Fruit fly (Drosophila melanogaster) whole organism, embryonic: ENCODE data around the gene nudC.

Experiments
- Aef1 ChIP-seq: fragments of 200-800 bp; sonication (Bioruptor generic); IDR thresholded peaks from 3 replicates; pipeline ENCODE4 v1.3.6; 2022; ENCODE audit warnings: missing biosample characterization, missing genetic modification characterization
- B-H2 ChIP-seq: fragments of 200-800 bp; sonication (Bioruptor generic); optimal IDR thresholded peaks from 2 replicates; lab custom pipeline; 2018; ENCODE audit warnings: missing biosample characterization, mild to moderate bottlenecking, missing genetic modification characterization
- CG10431 ChIP-seq: fragments of 200-800 bp; sonication (Bioruptor generic); optimal IDR thresholded peaks from 3 replicates; lab custom pipeline; 2018; ENCODE audit warnings: missing biosample characterization, mild to moderate bottlenecking, missing genetic modification characterization
- CG10543 ChIP-seq: fragments of 200-800 bp; sonication (Bioruptor generic); optimal IDR thresholded peaks from 3 replicates; lab custom pipeline; 2017; ENCODE audit warnings: missing biosample characterization, mild to moderate bottlenecking, missing genetic modification characterization, moderate library complexity
- CG11247 ChIP-seq: fragments of 200-800 bp; sonication (Bioruptor generic); IDR thresholded peaks from 2 replicates; pipeline ENCODE4 v1.3.6; 2022; ENCODE audit warnings: missing biosample characterization, missing genetic modification characterization
- CG11456 ChIP-seq: fragments of 200-800 bp; sonication (Bioruptor generic); IDR thresholded peaks from 3 replicates; pipeline ENCODE4 v1.3.6; 2022; ENCODE audit warnings: missing biosample characterization, missing genetic modification characterization
- CG12942 ChIP-seq: fragments of 200-800 bp; sonication (Bioruptor generic); optimal IDR thresholded peaks from 3 replicates; lab custom pipeline; 2016; ENCODE audit warnings: missing biosample characterization, missing genetic modification characterization
- CG13424 ChIP-seq: fragments of 200-800 bp; sonication (Bioruptor generic); optimal IDR thresholded peaks from 2 replicates; lab custom pipeline; 2019; ENCODE audit warnings: missing biosample characterization, mild to moderate bottlenecking, missing genetic modification characterization, moderate library complexity
- CG13624 ChIP-seq: fragments of 200-800 bp; sonication (Bioruptor generic); optimal IDR thresholded peaks from 2 replicates; lab custom pipeline; 2016; ENCODE audit warnings: missing biosample characterization, missing genetic modification characterization
- CG14667 ChIP-seq: fragments of 200-800 bp; sonication (Bioruptor generic); IDR thresholded peaks from 2 replicates; pipeline ENCODE4 v1.3.6; 2022; ENCODE audit warnings: missing biosample characterization, missing genetic modification characterization
- CG16779 ChIP-seq: fragments of 200-800 bp; sonication (Bioruptor generic); IDR thresholded peaks from 2 replicates; pipeline ENCODE4 v1.3.6; 2022; ENCODE audit warnings: missing biosample characterization, missing genetic modification characterization
- CG17568 ChIP-seq: fragments of 200-800 bp; sonication (Bioruptor generic); optimal IDR thresholded peaks from 2 replicates; lab custom pipeline; 2018; ENCODE audit warnings: missing biosample characterization, mild to moderate bottlenecking, missing genetic modification characterization, moderate library complexity
- CG2678 ChIP-seq: fragments of 200-800 bp; sonication (Bioruptor generic); optimal IDR thresholded peaks from 3 replicates; lab custom pipeline; 2019; ENCODE audit warnings: missing biosample characterization, mild to moderate bottlenecking, missing genetic modification characterization, moderate library complexity
- CG3065 ChIP-seq: fragments of 200-800 bp; sonication (Bioruptor generic); optimal IDR thresholded peaks from 2 replicates; lab custom pipeline; 2016; ENCODE audit warnings: missing biosample characterization, missing genetic modification characterization
- CG32767 ChIP-seq: fragments of 200-800 bp; sonication (Bioruptor generic); IDR thresholded peaks from 2 replicates; pipeline ENCODE4 v1.3.6; 2022; ENCODE audit warnings: missing biosample characterization, missing genetic modification characterization
- CG3407 ChIP-seq: fragments of 200-800 bp; sonication (Bioruptor generic); optimal IDR thresholded peaks from 2 replicates; lab custom pipeline; 2018; ENCODE audit warnings: missing biosample characterization, mild to moderate bottlenecking, missing genetic modification characterization
- CG4328 ChIP-seq: fragments of 200-800 bp; sonication (Bioruptor generic); optimal IDR thresholded peaks from 3 replicates; lab custom pipeline; 2017; ENCODE audit warnings: missing biosample characterization, missing genetic modification reagents, missing genetic modification characterization
- CG4424 ChIP-seq: fragments of 200-800 bp; sonication (Bioruptor generic); optimal IDR thresholded peaks from 3 replicates; lab custom pipeline; 2016; ENCODE audit warnings: missing biosample characterization, missing genetic modification characterization
- CG4820 ChIP-seq: fragments of 200-800 bp; sonication (Bioruptor generic); optimal IDR thresholded peaks from 3 replicates; lab custom pipeline; 2016; ENCODE audit warnings: missing biosample characterization, missing genetic modification characterization
- CG4854 ChIP-seq: fragments of 200-800 bp; sonication (Bioruptor generic); optimal IDR thresholded peaks from 2 replicates; lab custom pipeline; 2016; ENCODE audit warnings: missing biosample characterization, missing genetic modification characterization, inconsistent platforms
- CG6175 ChIP-seq: fragments of 200-800 bp; sonication (Bioruptor generic); IDR thresholded peaks from 3 replicates; pipeline ENCODE4 v1.3.6; 2022; ENCODE audit warnings: missing biosample characterization, missing genetic modification characterization
- CG6654 ChIP-seq: fragments of 200-800 bp; sonication (Bioruptor generic); optimal IDR thresholded peaks from 2 replicates; lab custom pipeline; 2017; ENCODE audit warnings: missing biosample characterization, mild to moderate bottlenecking, missing genetic modification characterization
- CG8281 ChIP-seq: fragments of 200-800 bp; sonication (Bioruptor generic); optimal IDR thresholded peaks from 2 replicates; lab custom pipeline; 2018; ENCODE audit warnings: missing biosample characterization, mild to moderate bottlenecking, missing genetic modification characterization, moderate library complexity
- CG9727 ChIP-seq: fragments of 200-800 bp; sonication (Bioruptor generic); optimal IDR thresholded peaks from 3 replicates; lab custom pipeline; 2017; ENCODE audit warnings: missing biosample characterization, mild to moderate bottlenecking, missing genetic modification characterization
- ERR ChIP-seq: fragments of 200-800 bp; sonication (Bioruptor generic); optimal IDR thresholded peaks from 2 replicates; lab custom pipeline; 2016; ENCODE audit warnings: missing biosample characterization, missing genetic modification characterization
- HLHmδ ChIP-seq: fragments of 200-800 bp; sonication (Bioruptor generic); optimal IDR thresholded peaks from 2 replicates; lab custom pipeline; 2018; ENCODE audit warnings: missing biosample characterization, mild to moderate bottlenecking, missing genetic modification characterization, moderate library complexity
- Hr3 ChIP-seq: fragments of 200-800 bp; sonication (Bioruptor generic); optimal IDR thresholded peaks from 3 replicates; lab custom pipeline; 2016; ENCODE audit warnings: missing biosample characterization, missing genetic modification characterization
- Hr39 ChIP-seq: fragments of >200 bp; optimal IDR thresholded peaks from 2 replicates; lab custom pipeline; 2017
- Kr ChIP-seq: fragments of 200-800 bp; sonication (Bioruptor generic); optimal IDR thresholded peaks from 2 replicates; lab custom pipeline; 2017; ENCODE audit warnings: missing biosample characterization, mild to moderate bottlenecking, missing genetic modification characterization
- Lpt ChIP-seq: fragments of >200 bp; optimal IDR thresholded peaks from 2 replicates; lab custom pipeline; 2018; ENCODE audit warnings: missing biosample characterization, missing genetic modification characterization
- Mrtf ChIP-seq: fragments of 200-800 bp; sonication (Bioruptor generic); IDR thresholded peaks from 3 replicates; pipeline ENCODE4 v1.3.6; 2022; ENCODE audit warnings: missing biosample characterization, missing genetic modification characterization
- Pdp1 ChIP-seq, 2 experiments: fragments of 200-800 bp; sonication (Bioruptor generic); optimal IDR thresholded peaks; 3 replicates each; lab custom pipeline; 2016; ENCODE audit warnings: missing biosample characterization in 2 of 2, missing genetic modification characterization in 2 of 2, mild to moderate bottlenecking in 1 of 2, moderate library complexity in 1 of 2
- Trl ChIP-seq, 3 experiments: fragments of >200 bp in 2 of 3; fragments of 200-800 bp in 1 of 3; sonication (Bioruptor generic) in 1 of 3; optimal IDR thresholded peaks; 2 replicates in 1 of 3; 3 replicates in 2 of 3; lab custom pipeline; 2016 to 2017; ENCODE audit warnings: missing biosample characterization in 1 of 3, missing genetic modification characterization in 1 of 3
- Usf ChIP-seq: fragments of 200-800 bp; sonication (Bioruptor generic); optimal IDR thresholded peaks from 2 replicates; lab custom pipeline; 2017; ENCODE audit warnings: missing genotype, missing biosample characterization, missing genetic modification characterization
- ara ChIP-seq: fragments of 200-800 bp; sonication (Bioruptor generic); IDR thresholded peaks from 2 replicates; pipeline ENCODE4 v1.3.6; 2022; ENCODE audit warnings: missing biosample characterization, missing genetic modification characterization
- bsh ChIP-seq, 2 experiments: fragments of 200-800 bp; sonication (Bioruptor generic); optimal IDR thresholded peaks; 2 replicates each; lab custom pipeline; 2017 to 2018; ENCODE audit warnings: mild to moderate bottlenecking in 2 of 2, missing biosample characterization in 2 of 2, missing genetic modification characterization in 2 of 2, moderate library complexity in 1 of 2
- chinmo ChIP-seq: fragments of 200-800 bp; sonication (Bioruptor generic); IDR thresholded peaks from 4 replicates; pipeline ENCODE4 v1.3.6; 2022; ENCODE audit warnings: missing biosample characterization, missing genetic modification characterization; ENCODE audit not compliant: partially characterized antibody
- dysf ChIP-seq: fragments of 200-800 bp; sonication (Bioruptor generic); IDR thresholded peaks from 3 replicates; pipeline ENCODE4 v1.3.6; 2022; ENCODE audit warnings: missing biosample characterization, missing genetic modification characterization
- fru ChIP-seq: fragments of >200 bp; optimal IDR thresholded peaks from 2 replicates; lab custom pipeline; 2017
- her ChIP-seq: fragments of 200-800 bp; sonication (Bioruptor generic); optimal IDR thresholded peaks from 2 replicates; lab custom pipeline; 2016; ENCODE audit warnings: missing biosample characterization, missing genetic modification characterization
- maf-S ChIP-seq: fragments of 200-800 bp; sonication (Bioruptor generic); optimal IDR thresholded peaks from 2 replicates; lab custom pipeline; 2016; ENCODE audit warnings: missing biosample characterization, missing genetic modification characterization
- nerfin-2 ChIP-seq: fragments of 200-800 bp; sonication (Bioruptor generic); IDR thresholded peaks from 2 replicates; pipeline ENCODE4 v1.3.6; 2022; ENCODE audit warnings: missing biosample characterization, missing genetic modification characterization; ENCODE audit not compliant: partially characterized antibody
- nmo ChIP-seq: fragments of 200-800 bp; sonication (Bioruptor generic); optimal IDR thresholded peaks from 2 replicates; lab custom pipeline; 2018; ENCODE audit warnings: missing biosample characterization, mild to moderate bottlenecking, missing genetic modification characterization, moderate library complexity
- oc ChIP-seq: fragments of 200-800 bp; sonication (Bioruptor generic); optimal IDR thresholded peaks from 2 replicates; lab custom pipeline; 2018; ENCODE audit warnings: missing biosample characterization, mild to moderate bottlenecking, missing genetic modification characterization, moderate library complexity
- pnt ChIP-seq: fragments of 200-800 bp; sonication (Bioruptor generic); optimal IDR thresholded peaks from 3 replicates; lab custom pipeline; 2016; ENCODE audit warnings: missing biosample characterization, missing genetic modification characterization
- scrt ChIP-seq: fragments of 200-800 bp; sonication (Bioruptor generic); optimal IDR thresholded peaks from 2 replicates; lab custom pipeline; 2018; ENCODE audit warnings: missing biosample characterization, mild to moderate bottlenecking, missing genetic modification characterization, moderate library complexity
- sens-2 ChIP-seq: fragments of 200-800 bp; sonication (Bioruptor generic); IDR thresholded peaks from 2 replicates; pipeline ENCODE4 v1.3.6; 2022; ENCODE audit warnings: missing biosample characterization, missing genetic modification characterization
- tgo ChIP-seq: fragments of 200-800 bp; sonication (Bioruptor generic); IDR thresholded peaks from 3 replicates; pipeline ENCODE4 v1.3.6; 2022; ENCODE audit warnings: missing biosample characterization, missing genetic modification characterization
- wek ChIP-seq: fragments of 200-800 bp; sonication (Bioruptor generic); optimal IDR thresholded peaks from 3 replicates; lab custom pipeline; 2018; ENCODE audit warnings: missing biosample characterization, mild to moderate bottlenecking, missing genetic modification characterization, moderate library complexity
- z ChIP-seq: fragments of 200-800 bp; sonication (Bioruptor generic); IDR thresholded peaks from 3 replicates; pipeline ENCODE4 v1.3.6; 2022; ENCODE audit warnings: missing biosample characterization, missing genetic modification characterization
- zf30C ChIP-seq: fragments of 200-800 bp; sonication (Bioruptor generic); optimal IDR thresholded peaks from 3 replicates; lab custom pipeline; 2018; ENCODE audit warnings: missing biosample characterization, mild to moderate bottlenecking, missing genetic modification characterization

nudC gene

dm6 chr3L:16769866-16770265 is 34.9 kb upstream of the nudC start (continued):
- TF ChIP-seq nerfin-2 (GFP tag; lab: Robert Waterston, UW) (no peak), CG2678 (peak; percentile 1), zf30C (GFP tag; lab: Kevin White, UChicago) (peak; percentile 27), CG13424 (tag; lab: Kevin White, UChicago) (no peak), CG4820 (GFP tag; lab: Kevin White, UChicago) (peak; percentile 37), z (GFP tag; lab: Robert Waterston, UW) (no peak), Mrtf (GFP tag; lab: Robert Waterston, UW) (no peak), CG4328 (no peak), oc (tag; lab: Kevin White, UChicago) (no peak), CG8281 (peak; percentile 9), CG6175 (no peak), CG6654 (GFP tag; lab: Kevin White, UChicago) (no peak), scrt (GFP tag; lab: Kevin White, UChicago) (no peak), CG10543 (GFP tag; lab: Kevin White, UChicago) (no peak), CG9727 (GFP tag; lab: Kevin White, UChicago) (peak; percentile 18), pnt (GFP tag; lab: Kevin White, UChicago) (no peak), CG32767 (GFP tag; lab: Robert Waterston, UW) (no peak), Hr39 (lab: Kevin White, UChicago) (no peak), nmo (GFP tag; lab: Kevin White, UChicago) (no peak), CG17568 (GFP tag; lab: Kevin White, UChicago) (peak; percentile 25), Lpt (GFP tag; lab: Kevin White, UChicago) (peak; percentile 38), CG4424 (GFP tag; lab: Kevin White, UChicago) (peak; percentile 34), HLHmδ (GFP tag; lab: Kevin White, UChicago) (peak; percentile 92), ara (GFP tag; lab: Robert Waterston, UW) (peak; percentile 35; the same call in 1 of the 2 replicates), chinmo (GFP tag; lab: Robert Waterston, UW) (0 out of 4 replicates have a peak, but pooled peaks have one; percentile 67), CG11456 (no peak), fru (lab: Kevin White, UChicago) (no peak), CG12942 (GFP tag; lab: Kevin White, UChicago) (no peak), wek (GFP tag; lab: Kevin White, UChicago) (peak; percentile 61), Pdp1 (GFP tag; optimal IDR thresholded peaks at IDR 0.05; lab: Kevin White, UChicago) (peak in 1 of 2 experiments; percentile 9), CG3065 (GFP tag; lab: Kevin White, UChicago) (no peak), Usf (GFP tag; lab: Kevin White, UChicago) (no peak), sens-2 (no peak), her (GFP tag; lab: Kevin White, UChicago) (no peak), CG4854 (GFP tag; lab: Kevin White, UChicago) (no peak), CG3407 (GFP tag; lab: Kevin White, UChicago) (no peak), Aef1 (GFP tag; lab: Robert Waterston, UW) (no peak), maf-S (GFP tag; lab: Kevin White, UChicago) (no peak), tgo (GFP tag; lab: Robert Waterston, UW) (peak; percentile 35; the same call in 1 of the 3 replicates), Trl (optimal IDR thresholded peaks at IDR 0.05; lab: Kevin White, UChicago) (no peak), Trl (GFP tag; optimal IDR thresholded peaks at IDR 0.05; lab: Kevin White, UChicago) (peak; percentile 7), Hr3 (GFP tag; lab: Kevin White, UChicago) (no peak), ERR (no peak), B-H2 (GFP tag; lab: Kevin White, UChicago) (no peak), CG13624 (no peak), CG11247 (GFP tag; lab: Robert Waterston, UW) (peak; percentile 49; the same call in 1 of the 2 replicates), CG14667 (GFP tag; lab: Robert Waterston, UW) (no peak), CG10431 (GFP tag; lab: Kevin White, UChicago) (peak; percentile 34), bsh (GFP tag; optimal IDR thresholded peaks at IDR 0.05; lab: Kevin White, UChicago) (peak in 1 of 2 experiments; percentile 11), dysf (GFP tag; lab: Robert Waterston, UW) (0 out of 3 replicates have a peak, but pooled peaks have one; percentile 34), Kr (peak; percentile 75), CG16779 (GFP tag; lab: Robert Waterston, UW) (no peak)
